Worm (Caenorhabditis elegans): ENCODE measurements around the gene rbx-1.

DNA sequence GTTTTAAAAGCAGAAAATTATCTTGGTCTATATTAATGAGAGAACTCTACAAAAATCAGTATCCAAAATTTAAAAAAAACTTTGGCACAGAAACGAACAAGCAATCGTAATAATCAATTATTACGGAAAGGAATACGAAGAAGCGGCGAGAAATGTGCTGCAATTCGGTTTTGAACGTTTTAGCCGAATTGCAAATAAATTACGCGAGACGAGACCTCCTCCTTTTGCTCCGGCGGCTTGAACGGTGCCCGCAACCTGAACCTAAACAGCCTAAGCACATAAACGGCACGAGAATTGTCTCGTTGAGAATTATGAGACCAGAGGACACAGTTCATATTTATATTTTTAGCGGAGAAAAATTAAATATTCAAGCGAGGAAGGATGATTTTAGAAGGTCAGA is 958 bp downstream of the rbx-1 start:
- TF ChIP-seq T22C8.4 (GFP tag; IDR thresholded peaks at IDR 0.05), result no peak
- TF ChIP-seq ztf-23 (GFP tag; IDR thresholded peaks at IDR 0.05), result no peak
- TF ChIP-seq cog-1 (tag; optimal IDR thresholded peaks at IDR 0.05), result no peak
- no peak for TF ChIP-seq ref-1 (GFP tag; conservative IDR thresholded peaks at IDR 0.05)
- TF ChIP-seq med-1 (GFP tag; optimal IDR thresholded peaks at IDR 0.05; ENCODE audit: insufficient read depth), result no peak
- TF ChIP-seq flt-1 (GFP tag; IDR thresholded peaks at IDR 0.05), result no peak
- no peak for TF ChIP-seq tab-1 (GFP tag; IDR thresholded peaks at IDR 0.05)
- TF ChIP-seq ztf-29 (GFP tag; IDR thresholded peaks at IDR 0.05), result no peak
- TF ChIP-seq klf-2 (GFP tag; conservative IDR thresholded peaks at IDR 0.05), result no peak

All from whole organism, midembryonic.